Fruit fly (Drosophila melanogaster): ENCODE results near the gene mth.

Gene mth

DNA sequence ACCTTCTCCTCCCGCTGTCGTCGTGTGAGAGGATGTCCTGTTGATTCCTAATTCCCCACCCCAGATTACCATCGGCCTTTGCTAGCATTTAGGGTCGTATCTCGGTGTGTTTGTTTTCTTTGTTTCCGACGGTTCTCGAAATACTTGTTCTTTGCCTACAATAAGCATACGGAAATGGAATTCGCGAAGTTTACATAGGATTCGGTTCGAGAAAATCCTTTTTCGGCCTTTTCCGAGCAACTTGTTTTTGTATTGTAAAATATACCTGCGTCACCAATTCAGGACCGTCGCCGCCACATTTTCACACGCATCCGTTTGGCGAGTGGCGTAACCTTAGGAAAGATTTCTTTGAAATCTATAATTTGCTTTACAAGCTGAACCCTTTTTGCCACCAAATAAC, 48.3 kb downstream of the mth start:
- TF ChIP-seq rn (GFP tag; IDR thresholded peaks at IDR 0.05) (no peak), Pif1B (GFP tag; optimal IDR thresholded peaks at IDR 0.05) (no peak), EcR (GFP tag; optimal IDR thresholded peaks at IDR 0.05) (no peak), CG17806 (tag; optimal IDR thresholded peaks at IDR 0.05) (no peak), Pif1A (GFP tag; optimal IDR thresholded peaks at IDR 0.05) (no peak), CG32121 (GFP tag; IDR thresholded peaks at IDR 0.05) (no peak), Ets98B (GFP tag; IDR thresholded peaks at IDR 0.05) (no peak)

DNA sequence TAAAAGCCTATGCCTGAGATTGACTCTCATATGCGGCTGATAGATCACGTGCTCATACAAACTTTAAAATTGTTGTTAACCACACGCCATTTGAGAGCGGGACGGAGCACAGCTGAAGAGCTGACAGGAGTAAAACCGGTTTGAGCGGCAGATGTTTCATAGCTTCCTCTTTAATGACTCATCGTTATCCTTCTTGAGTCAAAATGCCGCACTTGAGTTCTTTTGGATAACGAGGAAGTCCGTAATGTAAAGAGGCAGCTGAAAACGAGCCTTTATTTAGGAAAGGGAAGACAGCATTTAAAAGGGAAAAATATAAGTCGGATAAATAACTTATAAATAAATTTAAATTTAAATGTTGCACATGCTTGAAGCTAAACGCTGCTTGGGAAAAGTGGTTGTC, 49.5 kb downstream of the mth start:
- TF ChIP-seq Ets98B (GFP tag; IDR thresholded peaks at IDR 0.05) (no peak), CG13204 (GFP tag; optimal IDR thresholded peaks at IDR 0.05) (no peak), gl (tag; optimal IDR thresholded peaks at IDR 0.05) (no peak), CG15710 (tag; optimal IDR thresholded peaks at IDR 0.05) (no peak), CG10348 (GFP tag; IDR thresholded peaks at IDR 0.05) (no peak), CG9948 (tag; optimal IDR thresholded peaks at IDR 0.05) (no peak), fd96Ca (GFP tag; IDR thresholded peaks at IDR 0.05) (no peak), rn (GFP tag; IDR thresholded peaks at IDR 0.05) (no peak), CG17806 (tag; optimal IDR thresholded peaks at IDR 0.05) (no peak), CG8159 (tag; optimal IDR thresholded peaks at IDR 0.05) (no peak), EcR (GFP tag; optimal IDR thresholded peaks at IDR 0.05) (no peak)

DNA sequence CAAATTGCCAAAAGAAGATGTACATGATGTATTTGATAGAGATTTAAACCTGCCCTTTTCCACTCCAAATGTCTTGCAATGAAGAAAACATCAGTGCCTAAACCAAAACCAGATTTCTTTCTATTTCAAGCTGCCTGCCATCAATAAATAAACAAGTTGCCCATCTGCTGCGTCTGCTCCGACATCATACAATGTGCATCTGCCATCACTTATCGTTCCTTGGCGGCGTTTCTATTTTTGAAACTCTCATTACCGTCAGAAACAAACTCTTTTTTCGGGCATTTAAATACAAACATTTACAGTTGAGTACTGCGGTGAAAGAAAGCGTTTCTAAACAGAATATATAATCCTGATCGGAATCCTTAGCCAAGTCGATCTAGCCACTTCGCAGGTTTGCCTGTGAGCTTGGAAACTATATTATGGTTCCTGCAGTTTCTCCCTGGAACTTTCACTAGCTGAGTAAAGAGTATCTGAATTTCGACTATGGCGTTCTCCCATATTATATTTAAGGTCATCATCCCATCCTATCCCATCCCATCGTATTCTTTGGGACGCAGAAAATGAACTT, 51.8 kb downstream of the mth start:
- TF ChIP-seq EcR (GFP tag; optimal IDR thresholded peaks at IDR 0.05) = peak; percentile 40
- no peak for TF ChIP-seq CG34367 (tag; optimal IDR thresholded peaks at IDR 0.05)
- TF ChIP-seq CG9948 (tag; optimal IDR thresholded peaks at IDR 0.05) = no peak
- TF ChIP-seq gl (tag; optimal IDR thresholded peaks at IDR 0.05) = no peak
- TF ChIP-seq Pif1A (GFP tag; optimal IDR thresholded peaks at IDR 0.05) = no peak
- peak; percentile 52 for TF ChIP-seq CG14655 (GFP tag; optimal IDR thresholded peaks at IDR 0.05)
- TF ChIP-seq CG10348 (GFP tag; IDR thresholded peaks at IDR 0.05) = no peak
- no peak for TF ChIP-seq rn (GFP tag; IDR thresholded peaks at IDR 0.05)
- peak; percentile 22 for TF ChIP-seq CG8159 (tag; optimal IDR thresholded peaks at IDR 0.05)
- TF ChIP-seq CG12605 (GFP tag; IDR thresholded peaks at IDR 0.05) = no peak
- no peak for TF ChIP-seq D1 (tag; optimal IDR thresholded peaks at IDR 0.05)
- TF ChIP-seq Ets98B (GFP tag; IDR thresholded peaks at IDR 0.05) = no peak
- TF ChIP-seq CG15710 (tag; optimal IDR thresholded peaks at IDR 0.05) = no peak
- TF ChIP-seq CG8301 (tag; optimal IDR thresholded peaks at IDR 0.05) = peak; percentile 24
- no peak for TF ChIP-seq fd96Ca (GFP tag; IDR thresholded peaks at IDR 0.05)
- TF ChIP-seq CG4496 (GFP tag; IDR thresholded peaks at IDR 0.05) = no peak
- TF ChIP-seq CG17806 (tag; optimal IDR thresholded peaks at IDR 0.05) = no peak
- no peak for TF ChIP-seq CG32121 (GFP tag; IDR thresholded peaks at IDR 0.05)
- no peak for TF ChIP-seq Snoo (tag; optimal IDR thresholded peaks at IDR 0.05)
- no peak for TF ChIP-seq CG13204 (GFP tag; optimal IDR thresholded peaks at IDR 0.05)
- TF ChIP-seq Pif1B (GFP tag; optimal IDR thresholded peaks at IDR 0.05) = no peak
